Worm (Caenorhabditis elegans) whole organism, L2 larva: ENCODE data around the gene C54F6.15.

Experiments used
- R02D3.7 ChIP-seq: fragments of 150-350 bp; optimal IDR thresholded peaks from 2 replicates; lab custom pipeline; 2014; ENCODE audit warnings: missing biosample characterization, missing genetic modification characterization
- ama-1 ChIP-seq: fragments of 150-350 bp; optimal IDR thresholded peaks from 2 replicates; lab custom pipeline; 2018; ENCODE audit warnings: inconsistent platforms
- ceh-82 ChIP-seq: fragments of 150-350 bp; optimal IDR thresholded peaks from 2 replicates; lab custom pipeline; 2014; ENCODE audit warnings: missing biosample characterization, missing genetic modification characterization
- crh-2 ChIP-seq: sonication (generic microtip); optimal IDR thresholded peaks from 2 replicates; lab custom pipeline; 2017; ENCODE audit warnings: missing biosample characterization, missing genetic modification characterization
- dmd-4 ChIP-seq: sonication (generic microtip); optimal IDR thresholded peaks from 2 replicates; lab custom pipeline; 2017; ENCODE audit warnings: missing biosample characterization, missing genetic modification characterization
- elt-1 ChIP-seq: fragments of 150-350 bp; optimal IDR thresholded peaks from 2 replicates; lab custom pipeline; 2014; ENCODE audit warnings: missing biosample characterization, missing genetic modification characterization
- gmeb-1 ChIP-seq: fragments of 150-350 bp; optimal IDR thresholded peaks from 2 replicates; lab custom pipeline; 2014; ENCODE audit warnings: missing biosample characterization, missing genetic modification characterization
- lsy-2 ChIP-seq, 2 experiments: fragments of 150-350 bp in 1 of 2; sonication (generic microtip) in 1 of 2; optimal IDR thresholded peaks; 2 replicates each; lab custom pipeline; 2014 to 2017; ENCODE audit warnings: missing biosample characterization in 2 of 2, missing genetic modification characterization in 2 of 2
- snpc-4 ChIP-seq: fragments of 150-350 bp; optimal IDR thresholded peaks from 2 replicates; lab custom pipeline; 2014; ENCODE audit warnings: missing biosample characterization, missing genetic modification characterization
- unc-55 ChIP-seq: fragments of 150-350 bp; sonication (generic microtip); optimal IDR thresholded peaks from 3 replicates; lab custom pipeline; 2014; ENCODE audit warnings: missing biosample characterization, missing genetic modification reagents, missing genetic modification characterization
- ztf-11 ChIP-seq: sonication (generic microtip); optimal IDR thresholded peaks from 2 replicates; lab custom pipeline; 2017; ENCODE audit warnings: missing biosample characterization, missing genetic modification characterization
- ztf-4 ChIP-seq: fragments of 150-350 bp; optimal IDR thresholded peaks from 2 replicates; lab custom pipeline; 2014; ENCODE audit warnings: missing biosample characterization, missing genetic modification characterization

DNA sequence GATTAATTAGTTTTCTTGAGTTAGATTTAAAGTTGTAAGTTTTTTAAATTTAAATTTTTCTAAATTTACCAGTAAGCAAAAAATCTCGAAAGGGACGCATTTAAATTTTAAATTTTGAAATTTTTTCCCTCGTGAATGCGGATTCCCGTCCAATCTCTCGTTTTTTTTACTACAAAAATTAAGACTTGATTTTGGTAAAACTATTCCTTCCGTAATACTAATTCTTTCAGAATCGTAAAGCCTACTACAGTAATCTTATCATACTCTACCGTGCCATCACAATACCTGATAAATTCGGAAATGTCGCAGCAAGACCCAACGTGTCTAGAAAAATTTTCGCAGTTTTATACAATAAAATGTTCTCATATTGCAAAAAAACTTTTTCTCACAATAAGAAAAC is 23.0 kb upstream of the C54F6.15 start, which contains the start of the genes C54F6.19 and nhx-3:
- TF ChIP-seq lsy-2 (tag; optimal IDR thresholded peaks at IDR 0.05; lab: Kevin White, UChicago), result no peak
- no peak for TF ChIP-seq R02D3.7 (tag; lab: Kevin White, UChicago)
- no peak for TF ChIP-seq ama-1 (lab: Kevin White, UChicago)
- no peak for TF ChIP-seq ztf-4 (tag; lab: Kevin White, UChicago)
- TF ChIP-seq ztf-11, result no peak
- TF ChIP-seq snpc-4, result no peak
- no peak for TF ChIP-seq unc-55
- no peak for TF ChIP-seq dmd-4
- no peak for TF ChIP-seq elt-1
- TF ChIP-seq crh-2 (tag; lab: Kevin White, UChicago), result no peak
- no peak for TF ChIP-seq ceh-82 (tag; lab: Kevin White, UChicago)
- no peak for TF ChIP-seq gmeb-1 (tag; lab: Kevin White, UChicago)
